Worm (Caenorhabditis elegans) whole organism, midembryonic: ENCODE data around the gene gly-8.

Experiments used
- T22C8.4 ChIP-seq: fragments of 200-800 bp; sonication (Bioruptor generic); IDR thresholded peaks from 2 replicates; pipeline ENCODE4 v1.3.6; 2022; ENCODE audit warnings: missing genetic modification characterization, missing compliant biosample characterization
- cog-1 ChIP-seq: sonication (generic microtip); optimal IDR thresholded peaks from 2 replicates; lab custom pipeline; 2016; ENCODE audit warnings: missing genetic modification characterization, missing compliant biosample characterization
- flt-1 ChIP-seq: fragments of 200-800 bp; sonication (Bioruptor generic); IDR thresholded peaks from 2 replicates; pipeline ENCODE4 v1.3.6; 2022; ENCODE audit warnings: missing genetic modification characterization, missing compliant biosample characterization
- klf-2 ChIP-seq: fragments of 200-800 bp; sonication (Bioruptor generic); conservative IDR thresholded peaks from 2 replicates; pipeline ENCODE4 v1.3.6; 2022; ENCODE audit warnings: missing genetic modification reagents, missing genetic modification characterization, missing compliant biosample characterization
- med-1 ChIP-seq: sonication (generic microtip); optimal IDR thresholded peaks from 2 replicates; lab custom pipeline; 2017; ENCODE audit warnings: missing genetic modification characterization, mild to moderate bottlenecking, missing compliant biosample characterization, antibody characterized with exemption, missing genetic modification reagents; ENCODE audit not compliant: insufficient read depth
- tab-1 ChIP-seq: fragments of 200-800 bp; sonication (Bioruptor generic); IDR thresholded peaks from 2 replicates; pipeline ENCODE4 v1.3.6; 2022; ENCODE audit warnings: missing genetic modification characterization, missing compliant biosample characterization
- ztf-23 ChIP-seq: fragments of 200-800 bp; sonication (Bioruptor generic); IDR thresholded peaks from 2 replicates; pipeline ENCODE4 v1.3.6; 2022; ENCODE audit warnings: missing genetic modification reagents, missing genetic modification characterization, missing compliant biosample characterization
- ztf-29 ChIP-seq: fragments of 200-800 bp; sonication (Bioruptor generic); IDR thresholded peaks from 2 replicates; pipeline ENCODE4 v1.3.6; 2022; ENCODE audit warnings: missing genetic modification reagents, missing genetic modification characterization, missing compliant biosample characterization

- TF ChIP-seq cog-1 (tag; lab: Kevin White, UChicago) (no peak), ztf-29 (GFP tag; lab: Robert Waterston, UW) (no peak), tab-1 (GFP tag; lab: Robert Waterston, UW) (no peak), klf-2 (GFP tag; lab: Robert Waterston, UW) (no peak), T22C8.4 (GFP tag; lab: Robert Waterston, UW) (no peak), flt-1 (GFP tag; lab: Robert Waterston, UW) (no peak), ztf-23 (GFP tag; lab: Robert Waterston, UW) (no peak), med-1 (GFP tag; lab: Kevin White, UChicago) (no peak)
Observed at ce11 chrIII:11659804-11660203, 34.8 kb downstream of the gly-8 start.
